Fruit fly (Drosophila melanogaster) whole organism, adult: ENCODE measurements around the gene Cpr65Aw.
"Not testable (repeated sequence)": the region's sequence is repeated elsewhere in the genome, so short reads cannot be mapped to it uniquely, and the experiment has no call there.

Experiments used
- Clk ChIP-seq: fragments of 200-800 bp; sonication (Bioruptor generic); optimal IDR thresholded peaks from 2 replicates; lab custom pipeline; 2017; ENCODE audit warnings: missing biosample characterization, missing genetic modification characterization
- cnc ChIP-seq, 2 experiments: fragments of >200 bp; optimal IDR thresholded peaks; 2 replicates each; lab custom pipeline; 2017

dm6 chr3L:6150757-6151354, 8.6 kb upstream of the Cpr65Aw start, which contains the start of the genes Cpr65Ax2 and Lcp65Aa:
- not testable (repeated sequence) for TF ChIP-seq Clk (GFP tag; lab: Kevin White, UChicago); cnc (optimal IDR thresholded peaks at IDR 0.05; lab: Kevin White, UChicago)
